Fruit fly (Drosophila melanogaster): ENCODE results near the gene CG10336.

dm6 chr2L:18677910-18678639 is 11.3 kb upstream of the CG10336 start:
- no peak for TF ChIP-seq ara (GFP tag; IDR thresholded peaks at IDR 0.05)
- TF ChIP-seq row (GFP tag; IDR thresholded peaks at IDR 0.05), result peak; percentile 50; the same call in 2 of the 3 replicates
- no peak for TF ChIP-seq danr (GFP tag; IDR thresholded peaks at IDR 0.05)
- TF ChIP-seq CG16815 (GFP tag; optimal IDR thresholded peaks at IDR 0.05), result no peak
- no peak for TF ChIP-seq CG13287 (GFP tag; IDR thresholded peaks at IDR 0.05; ENCODE audit: partially characterized antibody)
- peak; percentile 7; the same call in 1 of the 2 replicates for TF ChIP-seq lmd (GFP tag; IDR thresholded peaks at IDR 0.05)
